Fruit fly (Drosophila melanogaster): ENCODE results near the gene CG4829.

Gene CG4829

DNA sequence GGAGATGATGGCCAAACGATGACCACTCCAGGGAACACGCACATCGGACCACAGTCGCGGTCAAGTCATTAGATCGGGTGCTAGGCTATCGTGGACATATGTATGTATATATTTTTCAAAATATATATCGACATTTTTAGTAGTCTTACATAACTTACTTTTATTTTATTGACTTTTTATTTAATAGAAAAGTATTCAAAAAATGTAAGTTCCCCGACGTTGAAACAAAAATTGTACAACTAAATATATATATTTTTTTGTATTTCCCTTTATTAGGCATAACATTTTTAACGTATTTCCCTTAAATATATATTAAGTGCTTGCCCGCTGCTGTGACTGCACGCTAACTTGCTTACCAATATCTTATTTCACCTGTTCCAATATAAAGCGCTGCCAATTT lies 3.7 kb downstream of the CG4829 start (continued):
- peak; percentile 37; the same call in 1 of the 2 replicates for TF ChIP-seq CG10366 (GFP tag; IDR thresholded peaks at IDR 0.05)
- TF ChIP-seq CG2712 (tag; optimal IDR thresholded peaks at IDR 0.05): peak; percentile 13
- TF ChIP-seq CG18262 (tag; optimal IDR thresholded peaks at IDR 0.05): peak; percentile 39
- TF ChIP-seq Rx (GFP tag; IDR thresholded peaks at IDR 0.05): peak; percentile 28; the same call in 1 of the 2 replicates
- TF ChIP-seq Xrp1 (GFP tag; IDR thresholded peaks at IDR 0.05): peak; percentile 9; the same call in 1 of the 2 replicates
- TF ChIP-seq row (GFP tag; IDR thresholded peaks at IDR 0.05): peak; percentile 57
- no peak for TF ChIP-seq Bdp1 (GFP tag; optimal IDR thresholded peaks at IDR 0.05)
- no peak for TF ChIP-seq Dfd (GFP tag; optimal IDR thresholded peaks at IDR 0.05)
- TF ChIP-seq Drgx (GFP tag; IDR thresholded peaks at IDR 0.05): peak; percentile 64; the same call in 1 of the 2 replicates
- no peak for TF ChIP-seq CG4282 (GFP tag; optimal IDR thresholded peaks at IDR 0.05)
- TF ChIP-seq croc (GFP tag; conservative IDR thresholded peaks at IDR 0.05): peak; percentile 26; the same call in 1 of the 3 replicates
- peak; percentile 59 for TF ChIP-seq Sox100B (GFP tag; optimal IDR thresholded peaks at IDR 0.05)
- TF ChIP-seq eve (GFP tag; optimal IDR thresholded peaks at IDR 0.05): peak in 1 of 2 experiments; percentile 18
- peak; percentile 15 for TF ChIP-seq CG13424 (tag; optimal IDR thresholded peaks at IDR 0.05)
- no peak for TF ChIP-seq prd (optimal IDR thresholded peaks at IDR 0.05)
- TF ChIP-seq prd (GFP tag; IDR thresholded peaks at IDR 0.05): peak; percentile 28; the same call in 1 of the 3 replicates
- 0 out of 2 replicates have a peak, but pooled peaks have one; percentile 28 for TF ChIP-seq HLH3B (GFP tag; IDR thresholded peaks at IDR 0.05)
- TF ChIP-seq slp2 (GFP tag; optimal IDR thresholded peaks at IDR 0.05): no peak
- no peak for TF ChIP-seq hkb (optimal IDR thresholded peaks at IDR 0.05)
- 0 out of 2 replicates have a peak, but pooled peaks have one; percentile 36 for TF ChIP-seq hkb (GFP tag; IDR thresholded peaks at IDR 0.05)
- 0 out of 2 replicates have a peak, but pooled peaks have one; percentile 23 for TF ChIP-seq Atf6 (GFP tag; IDR thresholded peaks at IDR 0.05)
- TF ChIP-seq vvl (GFP tag; IDR thresholded peaks at IDR 0.05): 0 out of 2 replicates have a peak, but pooled peaks have one; percentile 48
- TF ChIP-seq Rfx (GFP tag; IDR thresholded peaks at IDR 0.05): 0 out of 2 replicates have a peak, but pooled peaks have one; percentile 9
- peak; percentile 28; the same call in 1 of the 2 replicates for TF ChIP-seq ranshi (GFP tag; IDR thresholded peaks at IDR 0.05)
- peak; percentile 57 for TF ChIP-seq sens (GFP tag)
- 0 out of 2 replicates have a peak, but pooled peaks have one; percentile 21 for TF ChIP-seq E2f1 (GFP tag; IDR thresholded peaks at IDR 0.05)
- peak in 1 of 2 experiments; percentile 53 for TF ChIP-seq Hr51 (GFP tag; optimal IDR thresholded peaks at IDR 0.05)
- peak; percentile 11 for TF ChIP-seq CG30403 (GFP tag; optimal IDR thresholded peaks at IDR 0.05)
- TF ChIP-seq seq (GFP tag; IDR thresholded peaks at IDR 0.05): peak; percentile 39; the same call in 1 of the 2 replicates
- TF ChIP-seq fd96Cb (tag; optimal IDR thresholded peaks at IDR 0.05): peak; percentile 23
- TF ChIP-seq CG17359 (tag; optimal IDR thresholded peaks at IDR 0.05): peak; percentile 8
- peak; percentile 68 for TF ChIP-seq CG11504 (tag; optimal IDR thresholded peaks at IDR 0.05)
- peak; percentile 39 for TF ChIP-seq CG7839 (tag; optimal IDR thresholded peaks at IDR 0.05)
- TF ChIP-seq grau (tag; optimal IDR thresholded peaks at IDR 0.05): peak; percentile 13
- peak; percentile 3 for TF ChIP-seq CG7556 (GFP tag; optimal IDR thresholded peaks at IDR 0.05)
- 0 out of 2 replicates have a peak, but pooled peaks have one; percentile 14 for TF ChIP-seq ssp (GFP tag; IDR thresholded peaks at IDR 0.05)
- no peak for TF ChIP-seq CG18599 (GFP tag; optimal IDR thresholded peaks at IDR 0.05)
- TF ChIP-seq maf-S (GFP tag; optimal IDR thresholded peaks at IDR 0.05): no peak
- 0 out of 2 replicates have a peak, but pooled peaks have one; percentile 41 for TF ChIP-seq CG6689 (GFP tag; IDR thresholded peaks at IDR 0.05)

DNA sequence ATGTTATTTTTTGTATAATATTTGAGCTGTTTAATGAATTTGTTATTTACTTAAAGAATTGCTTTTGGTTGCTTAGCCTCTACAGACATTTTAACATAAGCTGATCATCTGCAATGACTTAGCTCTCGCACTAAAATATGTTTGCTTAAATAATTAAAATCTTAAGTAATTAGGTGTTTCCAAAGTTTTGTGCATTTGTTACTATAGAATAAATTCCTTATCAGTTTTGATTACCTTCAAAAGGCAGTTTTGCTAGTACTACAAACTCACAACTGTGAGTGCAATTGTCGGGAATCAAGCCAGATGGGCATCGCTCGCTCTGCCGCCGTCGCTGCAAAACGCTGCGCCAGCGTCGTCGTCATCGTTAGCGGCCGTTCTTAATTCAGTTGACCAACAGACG lies 5.0 kb downstream of the CG4829 start:
- no peak for TF ChIP-seq sisA (GFP tag; IDR thresholded peaks at IDR 0.05)
- peak; percentile 85 for TF ChIP-seq Sry-β (GFP tag; optimal IDR thresholded peaks at IDR 0.05)
- TF ChIP-seq Adf1 (GFP tag; IDR thresholded peaks at IDR 0.05): peak; percentile 83
- no peak for TF ChIP-seq Usf (GFP tag; optimal IDR thresholded peaks at IDR 0.05)
- peak; percentile 21 for TF ChIP-seq CG11504 (tag; optimal IDR thresholded peaks at IDR 0.05)
- peak; percentile 2 for TF ChIP-seq CG18262 (tag; optimal IDR thresholded peaks at IDR 0.05)
- TF ChIP-seq row (GFP tag; IDR thresholded peaks at IDR 0.05): peak; percentile 56
- peak; percentile 0 for TF ChIP-seq CG9727 (GFP tag; optimal IDR thresholded peaks at IDR 0.05)
- peak; percentile 8 for TF ChIP-seq gem (tag; optimal IDR thresholded peaks at IDR 0.05)
- peak; percentile 7 for TF ChIP-seq Ets65A (GFP tag)
- peak; percentile 8 for TF ChIP-seq dmrt99B (tag; optimal IDR thresholded peaks at IDR 0.05)
- peak; percentile 37; the same call in 1 of the 2 replicates for TF ChIP-seq sim (GFP tag; IDR thresholded peaks at IDR 0.05)
- TF ChIP-seq scrt (GFP tag; optimal IDR thresholded peaks at IDR 0.05): no peak
- TF ChIP-seq CG10543 (GFP tag; optimal IDR thresholded peaks at IDR 0.05): no peak
- TF ChIP-seq pan (optimal IDR thresholded peaks at IDR 0.05): no peak
- TF ChIP-seq pan (GFP tag; optimal IDR thresholded peaks at IDR 0.05 in 1 of 2, IDR thresholded peaks at IDR 0.05 in 1 of 2): peak in 1 of 2 experiments; percentile 16
- TF ChIP-seq unpg (GFP tag; optimal IDR thresholded peaks at IDR 0.05): no peak

Measured in whole organism, embryonic.